Worm (Caenorhabditis elegans) whole organism, L4 larva: ENCODE results near the gene ZK218.1.

Experiments used
- F37D6.2 ChIP-seq: sonication (generic microtip); optimal IDR thresholded peaks from 2 replicates; lab custom pipeline; 2016; ENCODE audit warnings: mild to moderate bottlenecking, missing genetic modification characterization, missing compliant biosample characterization
- F49E8.2 ChIP-seq: sonication (generic microtip); optimal IDR thresholded peaks from 2 replicates; lab custom pipeline; 2016; ENCODE audit warnings: missing compliant biosample characterization, mild to moderate bottlenecking, missing genetic modification characterization, borderline replicate concordance
- Y5F2A.4 ChIP-seq: fragments of 200-800 bp; sonication (Bioruptor generic); optimal IDR thresholded peaks from 2 replicates; lab custom pipeline; 2018; ENCODE audit warnings: mild to moderate bottlenecking, missing genetic modification characterization, missing compliant biosample characterization
- Y75B8A.6 ChIP-seq: fragments of 200-800 bp; sonication (Bioruptor generic); IDR thresholded peaks from 2 replicates; pipeline ENCODE4 v1.3.6; 2022; ENCODE audit warnings: missing genetic modification reagents, missing genetic modification characterization, missing compliant biosample characterization
- aly-2 ChIP-seq: sonication (generic microtip); optimal IDR thresholded peaks from 2 replicates; lab custom pipeline; 2018; ENCODE audit warnings: missing biosample characterization, missing genetic modification characterization
- ceh-44 ChIP-seq: fragments of 200-800 bp; sonication (Bioruptor generic); IDR thresholded peaks from 2 replicates; pipeline ENCODE4 v1.3.6; 2022; ENCODE audit warnings: missing genetic modification reagents, missing genetic modification characterization, missing compliant biosample characterization
- ces-1 ChIP-seq: fragments of 150-350 bp; sonication (generic microtip); optimal IDR thresholded peaks from 4 replicates; lab custom pipeline; 2014; ENCODE audit warnings: missing biosample characterization, missing genetic modification reagents, missing genetic modification characterization
- daf-16 ChIP-seq, 3 experiments: sonication (generic microtip); optimal IDR thresholded peaks; 2 replicates each; lab custom pipeline; 2016 to 2017; ENCODE audit warnings: missing genetic modification characterization in 3 of 3, missing genetic modification reagents in 3 of 3, mild to moderate bottlenecking in 2 of 3, missing compliant biosample characterization in 2 of 3, missing biosample characterization in 1 of 3, moderate library complexity in 1 of 3
- daf-19 ChIP-seq: fragments of 200-800 bp; sonication (Bioruptor generic); conservative IDR thresholded peaks from 2 replicates; pipeline ENCODE4 v1.3.6; 2022; ENCODE audit warnings: missing genetic modification characterization, missing compliant biosample characterization
- daf-8 ChIP-seq: fragments of 200-800 bp; sonication (Bioruptor generic); IDR thresholded peaks from 2 replicates; pipeline ENCODE4 v1.3.6; 2022; ENCODE audit warnings: missing genetic modification characterization, missing compliant biosample characterization
- duxl-1 ChIP-seq: sonication (generic microtip); optimal IDR thresholded peaks from 2 replicates; lab custom pipeline; 2016; ENCODE audit warnings: mild to moderate bottlenecking, missing genetic modification characterization, moderate library complexity, missing compliant biosample characterization; ENCODE audit not compliant: poor library complexity
- fkh-10 ChIP-seq: fragments of 150-350 bp; optimal IDR thresholded peaks from 2 replicates; lab custom pipeline; 2014; ENCODE audit warnings: missing biosample characterization, missing genetic modification reagents, missing genetic modification characterization
- fos-1 ChIP-seq: fragments of 150-350 bp; optimal IDR thresholded peaks from 2 replicates; lab custom pipeline; 2014; ENCODE audit warnings: missing biosample characterization, missing genetic modification characterization
- hif-1 ChIP-seq, 2 experiments: sonication (generic microtip); optimal IDR thresholded peaks; 2 replicates each; lab custom pipeline; 2016 to 2017; ENCODE audit warnings: missing compliant biosample characterization in 2 of 2, missing genetic modification characterization in 2 of 2, missing genetic modification reagents in 2 of 2, missing genotype in 2 of 2, mild to moderate bottlenecking in 1 of 2
- hmg-1.1 ChIP-seq: fragments of 200-800 bp; sonication (Bioruptor generic); IDR thresholded peaks from 2 replicates; pipeline ENCODE4 v1.3.6; 2022; ENCODE audit warnings: missing genetic modification reagents, missing genetic modification characterization, missing compliant biosample characterization
- lin-1 ChIP-seq: fragments of 200-800 bp; sonication (Bioruptor generic); IDR thresholded peaks from 2 replicates; pipeline ENCODE4 v1.3.6; 2022; ENCODE audit warnings: missing genetic modification reagents, missing genetic modification characterization, missing compliant biosample characterization
- mes-2 ChIP-seq: sonication (generic microtip); optimal IDR thresholded peaks from 2 replicates; lab custom pipeline; 2016; ENCODE audit warnings: missing genotype, mild to moderate bottlenecking, missing genetic modification characterization, missing compliant biosample characterization; ENCODE audit not compliant: poor library complexity, severe bottlenecking
- mxl-3 ChIP-seq: fragments of 200-800 bp; sonication (Bioruptor generic); optimal IDR thresholded peaks from 2 replicates; lab custom pipeline; 2018; ENCODE audit warnings: mild to moderate bottlenecking, missing genetic modification characterization, missing compliant biosample characterization
- nhr-10 ChIP-seq: fragments of 150-350 bp; optimal IDR thresholded peaks from 2 replicates; lab custom pipeline; 2014; ENCODE audit warnings: missing biosample characterization, missing genetic modification characterization
- nhr-102 ChIP-seq: sonication (generic microtip); optimal IDR thresholded peaks from 2 replicates; lab custom pipeline; 2016; ENCODE audit warnings: mild to moderate bottlenecking, missing genetic modification characterization, moderate library complexity, missing compliant biosample characterization
- nhr-237 ChIP-seq: sonication (generic microtip); optimal IDR thresholded peaks from 2 replicates; lab custom pipeline; 2017; ENCODE audit warnings: missing biosample characterization, missing genetic modification characterization
- nhr-28 ChIP-seq: fragments of 150-350 bp; optimal IDR thresholded peaks from 2 replicates; lab custom pipeline; 2014; ENCODE audit warnings: missing biosample characterization, missing genetic modification characterization
- nhr-42 ChIP-seq: fragments of 200-800 bp; sonication (Bioruptor generic); IDR thresholded peaks from 2 replicates; pipeline ENCODE4 v1.3.6; 2022; ENCODE audit warnings: missing genetic modification characterization, missing compliant biosample characterization
- nhr-48 ChIP-seq: sonication (generic microtip); optimal IDR thresholded peaks from 2 replicates; lab custom pipeline; 2016; ENCODE audit warnings: mild to moderate bottlenecking, missing genetic modification characterization, missing compliant biosample characterization
- saeg-2 ChIP-seq: fragments of 200-800 bp; sonication (Bioruptor generic); IDR thresholded peaks from 2 replicates; pipeline ENCODE4 v1.3.6; 2022; ENCODE audit warnings: missing genetic modification reagents, missing genetic modification characterization, missing compliant biosample characterization
- sdz-12 ChIP-seq: fragments of 200-800 bp; sonication (Bioruptor generic); optimal IDR thresholded peaks from 2 replicates; lab custom pipeline; 2018; ENCODE audit warnings: mild to moderate bottlenecking, missing genetic modification characterization, missing compliant biosample characterization
- tag-97 ChIP-seq: fragments of 200-800 bp; sonication (Bioruptor generic); IDR thresholded peaks from 2 replicates; pipeline ENCODE4 v1.3.6; 2022; ENCODE audit warnings: missing genetic modification characterization, missing compliant biosample characterization
- unc-130 ChIP-seq: sonication (generic microtip); optimal IDR thresholded peaks from 2 replicates; lab custom pipeline; 2016; ENCODE audit warnings: missing genetic modification reagents, missing genetic modification characterization, missing compliant biosample characterization
- ztf-7 ChIP-seq: fragments of 150-350 bp; optimal IDR thresholded peaks from 2 replicates; lab custom pipeline; 2014; ENCODE audit warnings: missing biosample characterization, missing genetic modification characterization

Gene ZK218.1

ce11 chrV:17105483-17105882, 13.1 kb downstream of the ZK218.1 start, which contains the start of gene ZK218.7:
Gene ZK218.7 (plus strand): TSS chrV:17105783.
- no peak for TF ChIP-seq nhr-10 (tag; lab: Kevin White, UChicago)
- TF ChIP-seq aly-2 (tag; lab: Kevin White, UChicago): no peak
- no peak for TF ChIP-seq nhr-237 (tag; lab: Kevin White, UChicago)
- TF ChIP-seq sdz-12 (GFP tag; lab: Kevin White, UChicago): no peak
- TF ChIP-seq nhr-42 (GFP tag; lab: Robert Waterston, UW): no peak
- no peak for TF ChIP-seq mxl-3 (GFP tag; lab: Kevin White, UChicago)
- TF ChIP-seq F49E8.2 (tag; lab: Kevin White, UChicago): no peak
- no peak for TF ChIP-seq nhr-102 (tag; lab: Kevin White, UChicago)
- TF ChIP-seq fkh-10 (GFP tag; lab: Kevin White, UChicago): no peak
- TF ChIP-seq nhr-48 (tag; lab: Kevin White, UChicago): no peak
- TF ChIP-seq lin-1 (GFP tag; lab: Robert Waterston, UW): no peak
- no peak for TF ChIP-seq daf-16 (GFP tag; optimal IDR thresholded peaks at IDR 0.05; lab: Kevin White, UChicago)
- TF ChIP-seq daf-16 (tag; optimal IDR thresholded peaks at IDR 0.05; lab: Kevin White, UChicago): no peak
- TF ChIP-seq ceh-44 (GFP tag; lab: Robert Waterston, UW): no peak
- TF ChIP-seq mes-2 (tag; lab: Kevin White, UChicago): no peak
- no peak for TF ChIP-seq saeg-2
- TF ChIP-seq nhr-28 (tag; lab: Kevin White, UChicago): no peak
- TF ChIP-seq tag-97: no peak
- TF ChIP-seq daf-8: no peak

ce11 chrV:17108310-17108709, 15.9 kb downstream of the ZK218.1 start, which contains the start of gene ZK218.11:
Gene ZK218.11 (minus strand): TSS chrV:17108410.
- TF ChIP-seq ztf-7: no peak
- no peak for TF ChIP-seq hif-1 (tag; optimal IDR thresholded peaks at IDR 0.05; lab: Kevin White, UChicago)
- TF ChIP-seq fos-1 (tag; lab: Kevin White, UChicago): no peak
- no peak for TF ChIP-seq sdz-12 (GFP tag; lab: Kevin White, UChicago)
- no peak for TF ChIP-seq Y5F2A.4 (GFP tag; lab: Kevin White, UChicago)
- no peak for TF ChIP-seq Y75B8A.6 (GFP tag; lab: Robert Waterston, UW)
- TF ChIP-seq duxl-1 (tag; lab: Kevin White, UChicago): no peak
- TF ChIP-seq F37D6.2 (tag; lab: Kevin White, UChicago): no peak
- no peak for TF ChIP-seq daf-8
- TF ChIP-seq daf-19 (GFP tag; lab: Robert Waterston, UW): no peak
- no peak for TF ChIP-seq hmg-1.1
- TF ChIP-seq ces-1: no peak
- TF ChIP-seq tag-97: no peak
- TF ChIP-seq unc-130 (GFP tag; lab: Kevin White, UChicago): no peak
